Fruit fly (Drosophila melanogaster) whole organism, embryonic: Measurements from ENCODE around the gene CG7320.

ENCODE experiments used
- BEAF-32 ChIP-seq: fragments of 200-800 bp; sonication (Bioruptor generic); optimal IDR thresholded peaks from 3 replicates; lab custom pipeline; 2017; ENCODE audit warnings: missing biosample characterization, missing genetic modification characterization, mild to moderate bottlenecking, moderate library complexity, missing genetic modification reagents
- CG10321 ChIP-seq: fragments of 200-800 bp; sonication (Bioruptor generic); IDR thresholded peaks from 2 replicates; pipeline ENCODE4 v1.3.6; 2022; ENCODE audit warnings: missing biosample characterization, missing genetic modification characterization
- CG12071 ChIP-seq: fragments of 200-800 bp; sonication (Bioruptor generic); optimal IDR thresholded peaks from 3 replicates; lab custom pipeline; 2018; ENCODE audit warnings: missing biosample characterization, mild to moderate bottlenecking, missing genetic modification characterization
- CG12659 ChIP-seq: fragments of 200-800 bp; sonication (Bioruptor generic); optimal IDR thresholded peaks from 3 replicates; lab custom pipeline; 2017; ENCODE audit warnings: mild to moderate bottlenecking, missing biosample characterization, missing genetic modification reagents, missing genetic modification characterization
- CG13775 ChIP-seq: fragments of 200-800 bp; sonication (Bioruptor generic); optimal IDR thresholded peaks from 3 replicates; lab custom pipeline; 2017; ENCODE audit warnings: missing biosample characterization, mild to moderate bottlenecking, missing genetic modification characterization
- CG15011 ChIP-seq: fragments of 200-800 bp; sonication (Bioruptor generic); optimal IDR thresholded peaks from 3 replicates; lab custom pipeline; 2018; ENCODE audit warnings: missing biosample characterization, mild to moderate bottlenecking, missing genetic modification characterization
- CG15696 ChIP-seq: fragments of 200-800 bp; sonication (Bioruptor generic); optimal IDR thresholded peaks from 2 replicates; lab custom pipeline; 2019; ENCODE audit warnings: missing biosample characterization, mild to moderate bottlenecking, missing genetic modification characterization, moderate library complexity
- CG17802 ChIP-seq: fragments of 200-800 bp; sonication (Bioruptor generic); optimal IDR thresholded peaks from 2 replicates; lab custom pipeline; 2018; ENCODE audit warnings: missing biosample characterization, mild to moderate bottlenecking, missing genetic modification characterization, moderate library complexity
- CG18764 ChIP-seq: fragments of 200-800 bp; sonication (Bioruptor generic); optimal IDR thresholded peaks from 3 replicates; lab custom pipeline; 2016; ENCODE audit warnings: missing biosample characterization, missing genetic modification characterization
- CG30431 ChIP-seq: fragments of 200-800 bp; sonication (Bioruptor generic); optimal IDR thresholded peaks from 2 replicates; lab custom pipeline; 2017; ENCODE audit warnings: missing biosample characterization, missing genetic modification characterization
- CG31224 ChIP-seq: fragments of 200-800 bp; sonication (Bioruptor generic); IDR thresholded peaks from 2 replicates; pipeline ENCODE4 v1.3.6; 2022; ENCODE audit warnings: missing biosample characterization, missing genetic modification characterization
- CG3847 ChIP-seq: fragments of 200-800 bp; sonication (Bioruptor generic); IDR thresholded peaks from 2 replicates; pipeline ENCODE4 v1.3.6; 2022; ENCODE audit warnings: missing biosample characterization, missing genetic modification characterization
- CG42726 ChIP-seq: fragments of 200-800 bp; sonication (Bioruptor generic); IDR thresholded peaks from 2 replicates; pipeline ENCODE4 v1.3.6; 2022; ENCODE audit warnings: missing biosample characterization, missing genetic modification characterization; ENCODE audit not compliant: partially characterized antibody
- CG5245 ChIP-seq: fragments of 200-800 bp; sonication (Bioruptor generic); optimal IDR thresholded peaks from 3 replicates; lab custom pipeline; 2016; ENCODE audit warnings: missing biosample characterization, missing genetic modification characterization
- CG6683 ChIP-seq: fragments of 200-800 bp; sonication (Bioruptor generic); optimal IDR thresholded peaks from 2 replicates; lab custom pipeline; 2017; ENCODE audit warnings: missing biosample characterization, mild to moderate bottlenecking, missing genetic modification characterization, missing genetic modification reagents
- CG9817 ChIP-seq: fragments of 200-800 bp; sonication (Bioruptor generic); optimal IDR thresholded peaks from 2 replicates; lab custom pipeline; 2018; ENCODE audit warnings: missing biosample characterization, mild to moderate bottlenecking, missing genetic modification characterization, moderate library complexity
- E2f1 ChIP-seq: fragments of 200-800 bp; sonication (Bioruptor generic); IDR thresholded peaks from 2 replicates; pipeline ENCODE4 v1.3.6; 2022; ENCODE audit warnings: missing biosample characterization, missing genetic modification characterization
- Fer1 ChIP-seq: fragments of 200-800 bp; sonication (Bioruptor generic); optimal IDR thresholded peaks from 2 replicates; lab custom pipeline; 2017; ENCODE audit warnings: missing biosample characterization, mild to moderate bottlenecking, missing genetic modification characterization
- Jarid2 ChIP-seq: fragments of 200-800 bp; sonication (Bioruptor generic); optimal IDR thresholded peaks from 3 replicates; lab custom pipeline; 2017; ENCODE audit warnings: mild to moderate bottlenecking, missing biosample characterization, missing genetic modification reagents, missing genetic modification characterization
- Mes4 ChIP-seq: fragments of 200-800 bp; sonication (Bioruptor generic); optimal IDR thresholded peaks from 2 replicates; lab custom pipeline; 2016; ENCODE audit warnings: missing biosample characterization, missing genetic modification characterization
- Nf-YA ChIP-seq: fragments of 200-800 bp; sonication (Bioruptor generic); IDR thresholded peaks from 2 replicates; pipeline ENCODE4 v1.3.6; 2022; ENCODE audit warnings: missing biosample characterization, missing genetic modification characterization
- Nf-YB ChIP-seq: fragments of 200-800 bp; sonication (Bioruptor generic); optimal IDR thresholded peaks from 3 replicates; lab custom pipeline; 2019; ENCODE audit warnings: missing biosample characterization, mild to moderate bottlenecking, missing genetic modification characterization, moderate library complexity
- Nf-YC ChIP-seq: fragments of 200-800 bp; optimal IDR thresholded peaks from 3 replicates; lab custom pipeline; 2019; ENCODE audit warnings: missing biosample characterization, mild to moderate bottlenecking, missing genetic modification characterization, moderate library complexity
- Sry-β ChIP-seq: fragments of 200-800 bp; sonication (Bioruptor generic); optimal IDR thresholded peaks from 2 replicates; lab custom pipeline; 2018; ENCODE audit warnings: missing biosample characterization, mild to moderate bottlenecking, missing genetic modification characterization, moderate library complexity
- Stat92E ChIP-seq, 3 experiments: fragments of >200 bp in 2 of 3; fragments of 200-800 bp in 1 of 3; sonication (Bioruptor generic) in 1 of 3; optimal IDR thresholded peaks; 2 replicates each; lab custom pipeline; 2017 to 2019; ENCODE audit warnings: missing biosample characterization in 3 of 3, missing genetic modification characterization in 3 of 3, mild to moderate bottlenecking in 1 of 3, moderate library complexity in 1 of 3
- Trl ChIP-seq, 3 experiments: fragments of >200 bp in 2 of 3; fragments of 200-800 bp in 1 of 3; sonication (Bioruptor generic) in 1 of 3; optimal IDR thresholded peaks; 2 replicates in 1 of 3; 3 replicates in 2 of 3; lab custom pipeline; 2016 to 2017; ENCODE audit warnings: missing biosample characterization in 1 of 3, missing genetic modification characterization in 1 of 3
- corto ChIP-seq: fragments of 200-800 bp; sonication (Bioruptor generic); optimal IDR thresholded peaks from 2 replicates; lab custom pipeline; 2016; ENCODE audit warnings: missing biosample characterization, mild to moderate bottlenecking, missing genetic modification characterization, moderate library complexity
- crol ChIP-seq: fragments of 200-800 bp; sonication (Bioruptor generic); IDR thresholded peaks from 2 replicates; pipeline ENCODE4 v1.3.6; 2022; ENCODE audit warnings: missing biosample characterization, missing genetic modification characterization
- crp ChIP-seq, 2 experiments: fragments of 200-800 bp; sonication (Bioruptor generic); optimal IDR thresholded peaks; 2 replicates in 1 of 2; 3 replicates in 1 of 2; lab custom pipeline; 2017; ENCODE audit warnings: missing biosample characterization in 2 of 2, missing genetic modification characterization in 2 of 2, mild to moderate bottlenecking in 1 of 2, moderate library complexity in 1 of 2
- en ChIP-seq: fragments of 200-800 bp; sonication (Bioruptor generic); optimal IDR thresholded peaks from 2 replicates; lab custom pipeline; 2016; ENCODE audit warnings: missing biosample characterization, missing genetic modification characterization
- exex ChIP-seq: fragments of 200-800 bp; sonication (Bioruptor generic); optimal IDR thresholded peaks from 4 replicates; lab custom pipeline; 2018; ENCODE audit warnings: missing biosample characterization, mild to moderate bottlenecking, missing genetic modification characterization, moderate library complexity
- jing ChIP-seq: fragments of 200-800 bp; sonication (Bioruptor generic); optimal IDR thresholded peaks from 2 replicates; lab custom pipeline; 2018; ENCODE audit warnings: missing biosample characterization, mild to moderate bottlenecking, missing genetic modification characterization
- kah ChIP-seq: fragments of 200-800 bp; sonication (Bioruptor generic); optimal IDR thresholded peaks from 2 replicates; lab custom pipeline; 2018; ENCODE audit warnings: missing biosample characterization, mild to moderate bottlenecking, missing genetic modification characterization
- lilli ChIP-seq: fragments of 200-800 bp; sonication (Bioruptor generic); optimal IDR thresholded peaks from 3 replicates; lab custom pipeline; 2016; ENCODE audit warnings: missing biosample characterization, missing genetic modification characterization
- luna ChIP-seq: fragments of 200-800 bp; sonication (Bioruptor generic); optimal IDR thresholded peaks from 2 replicates; lab custom pipeline; 2016; ENCODE audit warnings: missing biosample characterization, missing genetic modification characterization
- phol ChIP-seq: fragments of 200-800 bp; sonication (Bioruptor generic); optimal IDR thresholded peaks from 3 replicates; lab custom pipeline; 2018; ENCODE audit warnings: missing biosample characterization, mild to moderate bottlenecking, missing genetic modification characterization, moderate library complexity
- prd ChIP-seq, 3 experiments: fragments of >200 bp in 2 of 3; fragments of 200-800 bp in 1 of 3; sonication (Bioruptor generic) in 1 of 3; optimal IDR thresholded peaks in 2 of 3; IDR thresholded peaks in 1 of 3; 2 replicates in 2 of 3; 3 replicates in 1 of 3; pipeline versions ENCODE4 v1.3.6 to Lab custom; 2017 to 2022; ENCODE audit warnings: missing biosample characterization in 1 of 3, missing genetic modification characterization in 1 of 3
- pros ChIP-seq: fragments of 200-800 bp; sonication (Bioruptor generic); optimal IDR thresholded peaks from 3 replicates; lab custom pipeline; 2019; ENCODE audit warnings: missing biosample characterization, mild to moderate bottlenecking, missing genetic modification characterization, moderate library complexity
- sd ChIP-seq: fragments of 200-800 bp; sonication (Bioruptor generic); optimal IDR thresholded peaks from 3 replicates; lab custom pipeline; 2018; ENCODE audit warnings: missing biosample characterization, mild to moderate bottlenecking, missing genetic modification characterization, moderate library complexity
- sqz ChIP-seq: fragments of 200-800 bp; sonication (Bioruptor generic); optimal IDR thresholded peaks from 3 replicates; lab custom pipeline; 2018; ENCODE audit warnings: missing biosample characterization, mild to moderate bottlenecking, missing genetic modification characterization
- stwl ChIP-seq: fragments of 200-800 bp; sonication (Bioruptor generic); optimal IDR thresholded peaks from 3 replicates; lab custom pipeline; 2018; ENCODE audit warnings: missing biosample characterization, mild to moderate bottlenecking, missing genetic modification characterization, moderate library complexity
- tin ChIP-seq: fragments of 200-800 bp; sonication (Bioruptor generic); optimal IDR thresholded peaks from 3 replicates; lab custom pipeline; 2016; ENCODE audit warnings: missing biosample characterization, missing genetic modification characterization
- trem ChIP-seq: fragments of 200-800 bp; optimal IDR thresholded peaks from 3 replicates; lab custom pipeline; 2019; ENCODE audit warnings: missing biosample characterization, mild to moderate bottlenecking, missing genetic modification characterization, moderate library complexity
- trh ChIP-seq: fragments of 200-800 bp; sonication (Bioruptor generic); optimal IDR thresholded peaks from 2 replicates; lab custom pipeline; 2016; ENCODE audit warnings: missing biosample characterization, missing genetic modification characterization
- twi ChIP-seq: fragments of 200-800 bp; optimal IDR thresholded peaks from 2 replicates; lab custom pipeline; 2019; ENCODE audit warnings: missing biosample characterization, mild to moderate bottlenecking, missing genetic modification characterization, moderate library complexity
- unpg ChIP-seq: fragments of 200-800 bp; sonication (Bioruptor generic); optimal IDR thresholded peaks from 3 replicates; lab custom pipeline; 2018; ENCODE audit warnings: missing biosample characterization, mild to moderate bottlenecking, missing genetic modification characterization, moderate library complexity
- wek ChIP-seq: fragments of 200-800 bp; sonication (Bioruptor generic); optimal IDR thresholded peaks from 3 replicates; lab custom pipeline; 2018; ENCODE audit warnings: missing biosample characterization, mild to moderate bottlenecking, missing genetic modification characterization, moderate library complexity
- yki ChIP-seq: fragments of >200 bp; optimal IDR thresholded peaks from 3 replicates; lab custom pipeline; 2018

CG7320 gene

dm6 chr3L:18205516-18205915 is 4.2 kb downstream of the CG7320 start:
- TF ChIP-seq Nf-YC = no peak
- TF ChIP-seq phol (tag; lab: Kevin White, UChicago) = no peak
- TF ChIP-seq trem (tag; lab: Kevin White, UChicago) = no peak
- peak; percentile 40 for TF ChIP-seq sqz (GFP tag; lab: Kevin White, UChicago)
- peak; percentile 87 for TF ChIP-seq twi
- TF ChIP-seq pros = peak; percentile 57
- TF ChIP-seq trh (GFP tag; lab: Kevin White, UChicago) = no peak
- no peak for TF ChIP-seq wek
- no peak for TF ChIP-seq CG31224
- no peak for TF ChIP-seq luna (GFP tag; lab: Kevin White, UChicago)
- no peak for TF ChIP-seq CG42726 (GFP tag; lab: Robert Waterston, UW)
- peak; percentile 86 for TF ChIP-seq crol (GFP tag; lab: Robert Waterston, UW)
- TF ChIP-seq Mes4 (GFP tag; lab: Kevin White, UChicago) = no peak
- no peak for TF ChIP-seq Nf-YA (GFP tag; lab: Robert Waterston, UW)

- TF ChIP-seq CG17802 (tag; lab: Kevin White, UChicago) = peak; percentile 19
- peak; percentile 64 for TF ChIP-seq CG12659
- TF ChIP-seq CG18764 = peak; percentile 55
- peak; percentile 68 for TF ChIP-seq CG12071 (GFP tag; lab: Kevin White, UChicago)
- TF ChIP-seq CG5245 = peak; percentile 53
- no peak for TF ChIP-seq Trl (optimal IDR thresholded peaks at IDR 0.05; lab: Kevin White, UChicago)
- peak; percentile 36 for TF ChIP-seq Trl (GFP tag; optimal IDR thresholded peaks at IDR 0.05; lab: Kevin White, UChicago)
- TF ChIP-seq corto = no peak
- peak; percentile 65 for TF ChIP-seq lilli (GFP tag; lab: Kevin White, UChicago)
- peak; percentile 80 for TF ChIP-seq tin (GFP tag; lab: Kevin White, UChicago)
- TF ChIP-seq Stat92E (GFP tag; optimal IDR thresholded peaks at IDR 0.05; lab: Kevin White, UChicago) = peak in 1 of 3 experiments; percentile 34
- TF ChIP-seq CG10321 (GFP tag; lab: Robert Waterston, UW) = peak; percentile 46; the same call in 1 of the 2 replicates
- TF ChIP-seq CG15011 = peak; percentile 37
- TF ChIP-seq CG6683 (GFP tag; lab: Kevin White, UChicago) = peak; percentile 13
- TF ChIP-seq sqz (GFP tag; lab: Kevin White, UChicago) = peak; percentile 45
- peak; percentile 84 for TF ChIP-seq unpg (GFP tag; lab: Kevin White, UChicago)
- TF ChIP-seq prd (optimal IDR thresholded peaks at IDR 0.05; lab: Kevin White, UChicago) = no peak
- TF ChIP-seq prd (GFP tag; IDR thresholded peaks at IDR 0.05; lab: Robert Waterston, UW) = peak; percentile 95
- peak in 1 of 2 experiments; percentile 7 for TF ChIP-seq crp (GFP tag; optimal IDR thresholded peaks at IDR 0.05; lab: Kevin White, UChicago)
- TF ChIP-seq yki = no peak
- TF ChIP-seq CG3847 (GFP tag; lab: Robert Waterston, UW) = peak; percentile 87; the same call in 1 of the 2 replicates
- no peak for TF ChIP-seq exex (tag; lab: Kevin White, UChicago)
- peak; percentile 46 for TF ChIP-seq jing
- TF ChIP-seq BEAF-32 (GFP tag; lab: Kevin White, UChicago) = no peak
- peak; percentile 49 for TF ChIP-seq Nf-YB (GFP tag; lab: Kevin White, UChicago)
- peak; percentile 63 for TF ChIP-seq CG9817 (tag; lab: Kevin White, UChicago)
- peak; percentile 61 for TF ChIP-seq CG30431 (GFP tag; lab: Kevin White, UChicago)
- TF ChIP-seq Jarid2 = peak; percentile 37
- TF ChIP-seq Sry-β = peak; percentile 16
- peak; percentile 90 for TF ChIP-seq E2f1 (GFP tag; lab: Robert Waterston, UW)
- no peak for TF ChIP-seq CG15696 (tag; lab: Kevin White, UChicago)
- peak; percentile 42 for TF ChIP-seq en (GFP tag; lab: Kevin White, UChicago)
- no peak for TF ChIP-seq stwl (tag; lab: Kevin White, UChicago)
- TF ChIP-seq sd (tag; lab: Kevin White, UChicago) = peak; percentile 11
- peak; percentile 47 for TF ChIP-seq CG13775
- TF ChIP-seq kah (GFP tag; lab: Kevin White, UChicago) = peak; percentile 17
- TF ChIP-seq Fer1 (GFP tag; lab: Kevin White, UChicago) = peak; percentile 65
Observed at dm6 chr3L:18212237-18212653, 11.0 kb downstream of the CG7320 start.
